Fruit fly (Drosophila melanogaster): ENCODE measurements around the gene CG33710.

The CG33710 gene

DNA sequence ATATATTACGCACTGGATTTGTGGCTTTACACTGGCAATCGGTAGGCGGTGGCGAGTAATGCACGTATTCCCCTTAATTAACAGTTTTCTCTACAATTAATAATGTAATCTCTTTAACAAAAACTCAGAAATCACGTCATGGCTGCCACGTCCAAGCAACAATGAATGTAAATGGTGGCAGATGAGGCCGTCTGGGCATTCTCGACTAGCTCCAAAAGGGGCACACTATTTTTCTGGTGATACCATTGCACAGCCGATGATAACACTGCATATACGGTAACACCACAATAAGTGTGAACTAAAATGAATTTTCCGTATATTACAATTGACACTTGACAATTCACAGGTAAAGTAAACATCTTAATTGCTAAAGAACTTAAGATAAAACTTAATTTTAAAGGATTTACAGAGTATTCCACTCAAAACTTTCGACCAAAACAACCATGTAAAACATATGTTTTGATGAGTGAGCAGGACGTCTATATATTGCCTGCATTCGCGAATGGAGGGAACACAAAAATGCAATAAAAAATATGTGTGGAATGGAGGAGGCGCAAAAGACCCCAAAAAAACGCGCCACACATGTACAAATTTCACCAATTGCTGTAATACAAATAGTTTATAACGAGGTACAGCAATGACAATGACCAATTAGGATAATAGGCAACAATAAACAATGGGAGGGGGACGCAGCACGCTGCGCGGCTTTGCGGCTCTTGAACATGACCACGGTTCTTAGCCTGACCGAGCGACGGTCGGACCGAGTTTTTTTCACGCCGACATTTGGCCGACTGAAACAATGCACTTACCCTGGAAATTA lies 43.1 kb downstream of the CG33710 start (continued):
- TF ChIP-seq CG6683 (GFP tag; optimal IDR thresholded peaks at IDR 0.05) = no peak
- no peak for TF ChIP-seq D (optimal IDR thresholded peaks at IDR 0.05)
- TF ChIP-seq D (GFP tag; optimal IDR thresholded peaks at IDR 0.05) = no peak
- TF ChIP-seq BtbVII (GFP tag; optimal IDR thresholded peaks at IDR 0.05) = peak; percentile 29
- TF ChIP-seq eyg (GFP tag; optimal IDR thresholded peaks at IDR 0.05) = no peak
- TF ChIP-seq CG1792 (GFP tag; optimal IDR thresholded peaks at IDR 0.05) = no peak
- no peak for TF ChIP-seq Gug (GFP tag; IDR thresholded peaks at IDR 0.05)
- TF ChIP-seq NC2α (GFP tag; optimal IDR thresholded peaks at IDR 0.05) = no peak
- no peak for TF ChIP-seq CG17612 (GFP tag; IDR thresholded peaks at IDR 0.05)
- no peak for TF ChIP-seq tll (GFP tag; optimal IDR thresholded peaks at IDR 0.05)
- peak; percentile 68 for TF ChIP-seq CG10267 (tag; optimal IDR thresholded peaks at IDR 0.05)
- no peak for TF ChIP-seq CG33557 (GFP tag; optimal IDR thresholded peaks at IDR 0.05)
- TF ChIP-seq kni (GFP tag; optimal IDR thresholded peaks at IDR 0.05) = no peak
- no peak for TF ChIP-seq CG2678 (tag; optimal IDR thresholded peaks at IDR 0.05)
- TF ChIP-seq CG9932 (GFP tag; IDR thresholded peaks at IDR 0.05) = peak; percentile 39
- TF ChIP-seq CG31224 (GFP tag; IDR thresholded peaks at IDR 0.05) = no peak
- TF ChIP-seq CG15601 (tag; optimal IDR thresholded peaks at IDR 0.05) = no peak
- TF ChIP-seq lilli (GFP tag; optimal IDR thresholded peaks at IDR 0.05) = no peak
- no peak for TF ChIP-seq Ravus (GFP tag; IDR thresholded peaks at IDR 0.05)
- TF ChIP-seq CG5180 (GFP tag; optimal IDR thresholded peaks at IDR 0.05) = no peak
- TF ChIP-seq Ets97D (GFP tag; optimal IDR thresholded peaks at IDR 0.05) = peak; percentile 64
- no peak for TF ChIP-seq CG6854 (GFP tag; optimal IDR thresholded peaks at IDR 0.05)
- no peak for TF ChIP-seq HLH4C (GFP tag; IDR thresholded peaks at IDR 0.05; ENCODE audit: partially characterized antibody)
- peak; percentile 54 for TF ChIP-seq BEAF-32 (GFP tag; optimal IDR thresholded peaks at IDR 0.05)
- peak; percentile 34 for TF ChIP-seq CG17829 (tag; optimal IDR thresholded peaks at IDR 0.05)
- no peak for TF ChIP-seq dmrt99B (tag; optimal IDR thresholded peaks at IDR 0.05)
- TF ChIP-seq C15 (GFP tag; IDR thresholded peaks at IDR 0.05) = no peak
- TF ChIP-seq CG3847 (GFP tag; IDR thresholded peaks at IDR 0.05) = peak; percentile 41
- TF ChIP-seq CG10462 (GFP tag; optimal IDR thresholded peaks at IDR 0.05) = no peak
- peak; percentile 29 for TF ChIP-seq wek (GFP tag; optimal IDR thresholded peaks at IDR 0.05)
- TF ChIP-seq CG10543 (GFP tag; optimal IDR thresholded peaks at IDR 0.05) = no peak
- no peak for TF ChIP-seq pita (GFP tag; optimal IDR thresholded peaks at IDR 0.05)
- TF ChIP-seq MTF-1 (GFP tag; optimal IDR thresholded peaks at IDR 0.05; ENCODE audit: borderline replicate concordance) = no peak
- no peak for TF ChIP-seq emc (GFP tag; optimal IDR thresholded peaks at IDR 0.05)
- no peak for TF ChIP-seq pum (GFP tag; optimal IDR thresholded peaks at IDR 0.05)
- TF ChIP-seq Oaz (GFP tag; IDR thresholded peaks at IDR 0.05) = no peak
- no peak for TF ChIP-seq CG6654 (GFP tag; optimal IDR thresholded peaks at IDR 0.05)
- no peak for TF ChIP-seq CG10979 (tag; optimal IDR thresholded peaks at IDR 0.05)
- peak; percentile 59; the same call in 2 of the 3 replicates for TF ChIP-seq ci (GFP tag; IDR thresholded peaks at IDR 0.05)
- no peak for TF ChIP-seq exex (tag; optimal IDR thresholded peaks at IDR 0.05)
- peak; percentile 38; the same call in 1 of the 3 replicates for TF ChIP-seq row (GFP tag; IDR thresholded peaks at IDR 0.05)
- TF ChIP-seq Optix (GFP tag; IDR thresholded peaks at IDR 0.05) = no peak
- no peak for TF ChIP-seq vvl (GFP tag; IDR thresholded peaks at IDR 0.05)
- no peak for TF ChIP-seq Meics (GFP tag; optimal IDR thresholded peaks at IDR 0.05)
- TF ChIP-seq peb (GFP tag; IDR thresholded peaks at IDR 0.05) = no peak
- TF ChIP-seq vfl (GFP tag; optimal IDR thresholded peaks at IDR 0.05) = no peak
- TF ChIP-seq sob (GFP tag; IDR thresholded peaks at IDR 0.05) = no peak
- no peak for TF ChIP-seq zfh2 (GFP tag; optimal IDR thresholded peaks at IDR 0.05)
- TF ChIP-seq Nf-YA (GFP tag; IDR thresholded peaks at IDR 0.05) = no peak
- no peak for TF ChIP-seq Side (GFP tag; optimal IDR thresholded peaks at IDR 0.05)

All from whole organism, embryonic.